Worm (Caenorhabditis elegans): ENCODE results near the gene srbc-3.

Gene srbc-3

ce11 chrV:3269407-3269806 is 38.9 kb upstream of the srbc-3 start, which contains the start of gene T28A11.19:
T28A11.19 (minus strand) TSS chrV:3269514.
- TF ChIP-seq ces-1 (GFP tag; optimal IDR thresholded peaks at IDR 0.05): no peak
- no peak for TF ChIP-seq zip-8 (tag; optimal IDR thresholded peaks at IDR 0.05)
- TF ChIP-seq sem-2 (GFP tag; optimal IDR thresholded peaks at IDR 0.05): no peak
- no peak for TF ChIP-seq blmp-1 (tag; optimal IDR thresholded peaks at IDR 0.05)
- no peak for TF ChIP-seq lin-32 (GFP tag; optimal IDR thresholded peaks at IDR 0.05)
- TF ChIP-seq unc-120 (tag; optimal IDR thresholded peaks at IDR 0.05; ENCODE audit: poor library complexity, severe bottlenecking): no peak
- TF ChIP-seq mab-5 (tag; optimal IDR thresholded peaks at IDR 0.05): no peak
- no peak for TF ChIP-seq lin-13 (tag; optimal IDR thresholded peaks at IDR 0.05)
- TF ChIP-seq nhr-28 (tag; optimal IDR thresholded peaks at IDR 0.05): no peak
- TF ChIP-seq elt-3 (tag; optimal IDR thresholded peaks at IDR 0.05): no peak
- TF ChIP-seq unc-62 (GFP tag; optimal IDR thresholded peaks at IDR 0.05): no peak
- TF ChIP-seq ceh-39 (tag; optimal IDR thresholded peaks at IDR 0.05): no peak
- no peak for TF ChIP-seq cnd-1 (tag; optimal IDR thresholded peaks at IDR 0.05)
- TF ChIP-seq pha-4 (tag; optimal IDR thresholded peaks at IDR 0.05): no peak
- no peak for TF ChIP-seq lsy-2 (tag; optimal IDR thresholded peaks at IDR 0.05)
- TF ChIP-seq snpc-4 (tag; optimal IDR thresholded peaks at IDR 0.05): no peak

- TF ChIP-seq sptf-1 (tag; optimal IDR thresholded peaks at IDR 0.05): no peak
- no peak for TF ChIP-seq nhr-237 (tag; optimal IDR thresholded peaks at IDR 0.05)
- TF ChIP-seq tbx-8 (GFP tag; optimal IDR thresholded peaks at IDR 0.05): no peak
- no peak for TF ChIP-seq nhr-12 (tag; optimal IDR thresholded peaks at IDR 0.05)
- no peak for TF ChIP-seq nhr-2 (tag; optimal IDR thresholded peaks at IDR 0.05)
- TF ChIP-seq ceh-43 (GFP tag; optimal IDR thresholded peaks at IDR 0.05): no peak
- TF ChIP-seq nhr-28 (tag; optimal IDR thresholded peaks at IDR 0.05): no peak
- no peak for TF ChIP-seq mep-1 (tag; optimal IDR thresholded peaks at IDR 0.05)
- no peak for TF ChIP-seq ceh-83 (GFP tag; optimal IDR thresholded peaks at IDR 0.05)
- no peak for TF ChIP-seq sem-2 (GFP tag; optimal IDR thresholded peaks at IDR 0.05)
- no peak for TF ChIP-seq lin-32 (GFP tag; optimal IDR thresholded peaks at IDR 0.05)
- TF ChIP-seq hlh-1 (tag; optimal IDR thresholded peaks at IDR 0.05): no peak
- no peak for TF ChIP-seq bed-3 (GFP tag; optimal IDR thresholded peaks at IDR 0.05)
- no peak for TF ChIP-seq mab-5 (tag; optimal IDR thresholded peaks at IDR 0.05)
- TF ChIP-seq cnd-1 (tag; optimal IDR thresholded peaks at IDR 0.05): no peak
- no peak for TF ChIP-seq ztf-11 (tag; optimal IDR thresholded peaks at IDR 0.05)
- no peak for TF ChIP-seq lsy-2 (tag; optimal IDR thresholded peaks at IDR 0.05)
Measured at ce11 chrV:3273156-3273555, 35.1 kb upstream of the srbc-3 start, which contains the start of gene T28A11.20. T28A11.20 (minus strand) TSS chrV:3273256.

ce11 chrV:3273577-3274100 is 34.6 kb upstream of the srbc-3 start, which contains the start of gene T28A11.4:
T28A11.4 (plus strand) TSS chrV:3274050.
- TF ChIP-seq snpc-4 (tag; optimal IDR thresholded peaks at IDR 0.05) (no peak), bed-3 (GFP tag; optimal IDR thresholded peaks at IDR 0.05) (no peak), unc-62 (GFP tag; optimal IDR thresholded peaks at IDR 0.05) (no peak), elt-3 (tag; optimal IDR thresholded peaks at IDR 0.05) (no peak), ces-1 (GFP tag; optimal IDR thresholded peaks at IDR 0.05) (no peak), nhr-12 (tag; optimal IDR thresholded peaks at IDR 0.05) (no peak), ham-2 (GFP tag; optimal IDR thresholded peaks at IDR 0.05) (no peak), zip-8 (tag; optimal IDR thresholded peaks at IDR 0.05) (no peak), lsy-2 (tag; optimal IDR thresholded peaks at IDR 0.05) (no peak), nhr-237 (tag; optimal IDR thresholded peaks at IDR 0.05) (no peak), ceh-83 (GFP tag; optimal IDR thresholded peaks at IDR 0.05) (no peak), unc-120 (tag; optimal IDR thresholded peaks at IDR 0.05; ENCODE audit: poor library complexity, severe bottlenecking) (no peak), ztf-11 (tag; optimal IDR thresholded peaks at IDR 0.05) (no peak), mab-5 (tag; optimal IDR thresholded peaks at IDR 0.05) (no peak)

ce11 chrV:3275033-3275432 is 33.2 kb upstream of the srbc-3 start, which contains the start of gene T28A11.3:
T28A11.3 (plus strand) TSS chrV:3275333.
- TF ChIP-seq flh-1 (GFP tag; optimal IDR thresholded peaks at IDR 0.05) (no peak), mls-2 (tag; optimal IDR thresholded peaks at IDR 0.05) (no peak), mab-5 (tag; optimal IDR thresholded peaks at IDR 0.05) (no peak), ham-2 (GFP tag; optimal IDR thresholded peaks at IDR 0.05) (no peak), ceh-83 (GFP tag; optimal IDR thresholded peaks at IDR 0.05) (no peak)

ce11 chrV:3276184-3276583 is 32.1 kb upstream of the srbc-3 start:
- no peak for TF ChIP-seq M03D4.4 (tag; optimal IDR thresholded peaks at IDR 0.05)
- no peak for TF ChIP-seq ham-2 (GFP tag; optimal IDR thresholded peaks at IDR 0.05)
- no peak for TF ChIP-seq sptf-1 (tag; optimal IDR thresholded peaks at IDR 0.05)
- no peak for TF ChIP-seq ces-1 (GFP tag; optimal IDR thresholded peaks at IDR 0.05)
- TF ChIP-seq lsy-2 (tag; optimal IDR thresholded peaks at IDR 0.05): no peak
